Fruit fly (Drosophila melanogaster) whole organism, embryonic: ENCODE data around the gene Rip11.

Experiments used
- CG10209 ChIP-seq: fragments of 200-800 bp; sonication (Bioruptor generic); optimal IDR thresholded peaks from 3 replicates; lab custom pipeline; 2017; ENCODE audit warnings: missing biosample characterization, mild to moderate bottlenecking, missing genetic modification characterization, missing genetic modification reagents
- CG10321 ChIP-seq: fragments of 200-800 bp; sonication (Bioruptor generic); IDR thresholded peaks from 2 replicates; pipeline ENCODE4 v1.3.6; 2022; ENCODE audit warnings: missing biosample characterization, missing genetic modification characterization
- CG10366 ChIP-seq: fragments of 200-800 bp; sonication (Bioruptor generic); IDR thresholded peaks from 2 replicates; pipeline ENCODE4 v1.3.6; 2022; ENCODE audit warnings: missing biosample characterization, missing genetic modification characterization
- CG11398 ChIP-seq: fragments of 200-800 bp; sonication (Bioruptor generic); optimal IDR thresholded peaks from 2 replicates; lab custom pipeline; 2016; ENCODE audit warnings: missing biosample characterization, missing genetic modification characterization
- CG11723 ChIP-seq: fragments of 200-800 bp; sonication (Bioruptor generic); optimal IDR thresholded peaks from 2 replicates; lab custom pipeline; 2017; ENCODE audit warnings: missing biosample characterization, mild to moderate bottlenecking, missing genetic modification characterization
- CG12236 ChIP-seq: fragments of 200-800 bp; sonication (Bioruptor generic); optimal IDR thresholded peaks from 2 replicates; lab custom pipeline; 2016; ENCODE audit warnings: missing biosample characterization, missing genetic modification characterization
- CG14667 ChIP-seq: fragments of 200-800 bp; sonication (Bioruptor generic); IDR thresholded peaks from 2 replicates; pipeline ENCODE4 v1.3.6; 2022; ENCODE audit warnings: missing biosample characterization, missing genetic modification characterization
- CG16779 ChIP-seq: fragments of 200-800 bp; sonication (Bioruptor generic); IDR thresholded peaks from 2 replicates; pipeline ENCODE4 v1.3.6; 2022; ENCODE audit warnings: missing biosample characterization, missing genetic modification characterization
- CG16813 ChIP-seq: fragments of 200-800 bp; sonication (Bioruptor generic); IDR thresholded peaks from 3 replicates; pipeline ENCODE4 v1.3.6; 2022; ENCODE audit warnings: missing biosample characterization, missing genetic modification characterization; ENCODE audit not compliant: partially characterized antibody
- CG17328 ChIP-seq: fragments of 200-800 bp; sonication (Bioruptor generic); IDR thresholded peaks from 2 replicates; pipeline ENCODE4 v1.3.6; 2022; ENCODE audit warnings: missing biosample characterization, missing genetic modification characterization
- CG18599 ChIP-seq: fragments of 200-800 bp; sonication (Bioruptor generic); optimal IDR thresholded peaks from 3 replicates; lab custom pipeline; 2017; ENCODE audit warnings: missing biosample characterization, missing genetic modification characterization, mild to moderate bottlenecking, moderate library complexity, missing genetic modification reagents
- CG2678 ChIP-seq: fragments of 200-800 bp; sonication (Bioruptor generic); optimal IDR thresholded peaks from 3 replicates; lab custom pipeline; 2019; ENCODE audit warnings: missing biosample characterization, mild to moderate bottlenecking, missing genetic modification characterization, moderate library complexity
- CG30431 ChIP-seq: fragments of 200-800 bp; sonication (Bioruptor generic); optimal IDR thresholded peaks from 2 replicates; lab custom pipeline; 2017; ENCODE audit warnings: missing biosample characterization, missing genetic modification characterization
- CG31224 ChIP-seq: fragments of 200-800 bp; sonication (Bioruptor generic); IDR thresholded peaks from 2 replicates; pipeline ENCODE4 v1.3.6; 2022; ENCODE audit warnings: missing biosample characterization, missing genetic modification characterization
- CG3726 ChIP-seq: fragments of 200-800 bp; sonication (Bioruptor generic); IDR thresholded peaks from 3 replicates; pipeline ENCODE4, ENCODE4 v1.3.6; 2022; ENCODE audit warnings: missing biosample characterization, missing genetic modification characterization
- CG5953 ChIP-seq: fragments of 200-800 bp; sonication (Bioruptor generic); IDR thresholded peaks from 2 replicates; pipeline ENCODE4 v1.3.6; 2022; ENCODE audit warnings: missing biosample characterization, missing genetic modification characterization
- CG6813 ChIP-seq: fragments of 200-800 bp; sonication (Bioruptor generic); optimal IDR thresholded peaks from 2 replicates; lab custom pipeline; 2017; ENCODE audit warnings: missing biosample characterization, missing genetic modification characterization, mild to moderate bottlenecking, moderate library complexity, missing genetic modification reagents
- CG6854 ChIP-seq: fragments of 200-800 bp; sonication (Bioruptor generic); optimal IDR thresholded peaks from 3 replicates; lab custom pipeline; 2017; ENCODE audit warnings: missing biosample characterization, mild to moderate bottlenecking, missing genetic modification characterization
- CG7271 ChIP-seq: fragments of 200-800 bp; sonication (Bioruptor generic); optimal IDR thresholded peaks from 2 replicates; lab custom pipeline; 2018; ENCODE audit warnings: missing biosample characterization, mild to moderate bottlenecking, missing genetic modification characterization, moderate library complexity
- CG7839 ChIP-seq: fragments of 200-800 bp; sonication (Bioruptor generic); optimal IDR thresholded peaks from 3 replicates; lab custom pipeline; 2018; ENCODE audit warnings: missing biosample characterization, mild to moderate bottlenecking, missing genetic modification characterization, moderate library complexity
- CG8359 ChIP-seq: fragments of 200-800 bp; sonication (Bioruptor generic); optimal IDR thresholded peaks from 2 replicates; lab custom pipeline; 2017; ENCODE audit warnings: missing biosample characterization, mild to moderate bottlenecking, missing genetic modification characterization, borderline replicate concordance
- CG9797 ChIP-seq: fragments of 200-800 bp; sonication (Bioruptor generic); optimal IDR thresholded peaks from 3 replicates; lab custom pipeline; 2018; ENCODE audit warnings: missing biosample characterization, mild to moderate bottlenecking, missing genetic modification characterization
- D19B ChIP-seq: fragments of 200-800 bp; sonication (Bioruptor generic); optimal IDR thresholded peaks from 2 replicates; lab custom pipeline; 2017; ENCODE audit warnings: missing biosample characterization, mild to moderate bottlenecking, missing genetic modification characterization
- Dip2 ChIP-seq: fragments of 200-800 bp; sonication (Bioruptor generic); IDR thresholded peaks from 2 replicates; pipeline ENCODE4 v1.3.6; 2022; ENCODE audit warnings: missing biosample characterization, missing genetic modification characterization
- Dip3 ChIP-seq: fragments of 200-800 bp; sonication (Bioruptor generic); optimal IDR thresholded peaks from 3 replicates; lab custom pipeline; 2016; ENCODE audit warnings: missing biosample characterization, missing genetic modification characterization
- Dp ChIP-seq: fragments of 200-800 bp; sonication (Bioruptor generic); optimal IDR thresholded peaks from 2 replicates; lab custom pipeline; 2018; ENCODE audit warnings: missing biosample characterization, mild to moderate bottlenecking, missing genetic modification characterization, moderate library complexity
- Elba2 ChIP-seq: fragments of 200-800 bp; sonication (Bioruptor generic); optimal IDR thresholded peaks from 3 replicates; lab custom pipeline; 2016; ENCODE audit warnings: missing biosample characterization, missing genetic modification characterization
- HHEX ChIP-seq: fragments of 200-800 bp; sonication (Bioruptor generic); optimal IDR thresholded peaks from 3 replicates; lab custom pipeline; 2017; ENCODE audit warnings: missing biosample characterization, mild to moderate bottlenecking, missing genetic modification characterization, missing genetic modification reagents
- HmgD ChIP-seq: fragments of 200-800 bp; sonication (Bioruptor generic); optimal IDR thresholded peaks from 3 replicates; lab custom pipeline; 2016; ENCODE audit warnings: missing biosample characterization, missing genetic modification characterization
- Mes4 ChIP-seq: fragments of 200-800 bp; sonication (Bioruptor generic); optimal IDR thresholded peaks from 2 replicates; lab custom pipeline; 2016; ENCODE audit warnings: missing biosample characterization, missing genetic modification characterization
- NFAT ChIP-seq: fragments of 200-800 bp; sonication (Bioruptor generic); IDR thresholded peaks from 2 replicates; pipeline ENCODE4 v1.3.6; 2022; ENCODE audit warnings: missing biosample characterization, missing genetic modification characterization
- Nf-YC ChIP-seq: fragments of 200-800 bp; optimal IDR thresholded peaks from 3 replicates; lab custom pipeline; 2019; ENCODE audit warnings: missing biosample characterization, mild to moderate bottlenecking, missing genetic modification characterization, moderate library complexity
- Ptx1 ChIP-seq: fragments of 200-800 bp; sonication (Bioruptor generic); IDR thresholded peaks from 2 replicates; pipeline ENCODE4 v1.3.6; 2022; ENCODE audit warnings: missing biosample characterization, missing genetic modification characterization
- Sox102F ChIP-seq: fragments of 200-800 bp; sonication (Bioruptor generic); optimal IDR thresholded peaks from 2 replicates; lab custom pipeline; 2018; ENCODE audit warnings: missing biosample characterization, mild to moderate bottlenecking, missing genetic modification characterization, moderate library complexity
- Ssrp ChIP-seq: fragments of 200-800 bp; sonication (Bioruptor generic); optimal IDR thresholded peaks from 2 replicates; lab custom pipeline; 2018; ENCODE audit warnings: missing biosample characterization, mild to moderate bottlenecking, missing genetic modification characterization, moderate library complexity
- bowl ChIP-seq: fragments of 200-800 bp; sonication (Bioruptor generic); IDR thresholded peaks from 2 replicates; pipeline ENCODE4 v1.3.6; 2022; ENCODE audit warnings: missing biosample characterization, missing genetic modification characterization
- br ChIP-seq: fragments of >200 bp; optimal IDR thresholded peaks from 2 replicates; lab custom pipeline; 2017
- ci ChIP-seq: fragments of 200-800 bp; sonication (Bioruptor generic); IDR thresholded peaks from 3 replicates; pipeline ENCODE4 v1.3.6; 2022; ENCODE audit warnings: missing biosample characterization, missing genetic modification characterization
- corto ChIP-seq: fragments of 200-800 bp; sonication (Bioruptor generic); optimal IDR thresholded peaks from 2 replicates; lab custom pipeline; 2016; ENCODE audit warnings: missing biosample characterization, mild to moderate bottlenecking, missing genetic modification characterization, moderate library complexity
- fd102C ChIP-seq: fragments of 200-800 bp; sonication (Bioruptor generic); optimal IDR thresholded peaks from 2 replicates; lab custom pipeline; 2018; ENCODE audit warnings: missing biosample characterization, mild to moderate bottlenecking, missing genetic modification characterization, moderate library complexity
- gcm2 ChIP-seq: fragments of 200-800 bp; sonication (Bioruptor generic); optimal IDR thresholded peaks from 2 replicates; lab custom pipeline; 2016; ENCODE audit warnings: missing biosample characterization, missing genetic modification characterization
- grau ChIP-seq: fragments of 200-800 bp; optimal IDR thresholded peaks from 3 replicates; lab custom pipeline; 2019; ENCODE audit warnings: missing biosample characterization, mild to moderate bottlenecking, missing genetic modification characterization, moderate library complexity
- gsb ChIP-seq: fragments of 200-800 bp; sonication (Bioruptor generic); IDR thresholded peaks from 2 replicates; pipeline ENCODE4 v1.3.6; 2022; ENCODE audit warnings: missing biosample characterization, missing genetic modification characterization
- lab ChIP-seq: fragments of 200-800 bp; sonication (Bioruptor generic); optimal IDR thresholded peaks from 3 replicates; lab custom pipeline; 2017; ENCODE audit warnings: missing biosample characterization, missing genetic modification characterization, mild to moderate bottlenecking, moderate library complexity, missing genetic modification reagents
- lbe ChIP-seq: fragments of 200-800 bp; sonication (Bioruptor generic); optimal IDR thresholded peaks from 2 replicates; lab custom pipeline; 2016; ENCODE audit warnings: missing biosample characterization, mild to moderate bottlenecking, missing genetic modification characterization
- pho ChIP-seq: fragments of 200-800 bp; sonication (Bioruptor generic); optimal IDR thresholded peaks from 2 replicates; lab custom pipeline; 2016; ENCODE audit warnings: missing biosample characterization, missing genetic modification characterization
- sd ChIP-seq: fragments of 200-800 bp; sonication (Bioruptor generic); optimal IDR thresholded peaks from 3 replicates; lab custom pipeline; 2018; ENCODE audit warnings: missing biosample characterization, mild to moderate bottlenecking, missing genetic modification characterization, moderate library complexity
- sim ChIP-seq: fragments of 200-800 bp; sonication (Bioruptor generic); IDR thresholded peaks from 2 replicates; pipeline ENCODE4 v1.3.6; 2022; ENCODE audit warnings: missing biosample characterization, missing genetic modification characterization
- sug ChIP-seq: fragments of 200-800 bp; optimal IDR thresholded peaks from 2 replicates; lab custom pipeline; 2019; ENCODE audit warnings: missing biosample characterization, mild to moderate bottlenecking, missing genetic modification characterization, moderate library complexity
- trem ChIP-seq: fragments of 200-800 bp; optimal IDR thresholded peaks from 3 replicates; lab custom pipeline; 2019; ENCODE audit warnings: missing biosample characterization, mild to moderate bottlenecking, missing genetic modification characterization, moderate library complexity
- vnd ChIP-seq: fragments of 200-800 bp; sonication (Bioruptor generic); IDR thresholded peaks from 3 replicates; pipeline ENCODE4 v1.3.6; 2022; ENCODE audit warnings: missing biosample characterization, missing genetic modification characterization; ENCODE audit not compliant: partially characterized antibody

The Rip11 gene

DNA sequence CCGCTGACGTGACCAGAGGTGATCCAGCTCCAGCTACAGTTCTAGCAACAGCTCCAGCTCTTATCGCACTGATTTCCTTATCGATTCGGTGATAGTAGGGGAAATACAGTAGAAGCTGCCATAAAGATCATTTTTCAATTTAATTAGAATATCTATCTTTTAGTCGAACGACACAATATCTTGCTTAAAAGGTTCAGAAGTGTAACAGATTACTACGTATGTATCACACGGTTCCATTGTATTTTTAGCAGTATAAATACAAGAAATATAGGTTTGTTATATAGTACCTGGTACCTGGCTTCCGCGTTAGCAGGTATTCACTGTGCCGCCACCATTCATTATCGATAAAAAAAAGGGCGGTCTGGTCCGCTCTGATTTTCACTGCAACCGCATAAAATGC, 2.6 kb downstream of the Rip11 start (continued):
- peak; percentile 47 for TF ChIP-seq CG10321 (GFP tag; lab: Robert Waterston, UW)
- TF ChIP-seq gcm2 (GFP tag; lab: Kevin White, UChicago), result no peak
- TF ChIP-seq D19B (GFP tag; lab: Kevin White, UChicago), result peak; percentile 58
- TF ChIP-seq corto (GFP tag; lab: Kevin White, UChicago), result no peak
- peak; percentile 88 for TF ChIP-seq ci (GFP tag; lab: Robert Waterston, UW)
- peak; percentile 68 for TF ChIP-seq Mes4 (GFP tag; lab: Kevin White, UChicago)
- peak; percentile 32 for TF ChIP-seq CG7271 (tag; lab: Kevin White, UChicago)
- peak; percentile 64 for TF ChIP-seq CG11723
- TF ChIP-seq CG10366 (GFP tag; lab: Robert Waterston, UW), result peak; percentile 80
- TF ChIP-seq lab (GFP tag; lab: Kevin White, UChicago), result peak; percentile 93
- TF ChIP-seq CG12236 (GFP tag; lab: Kevin White, UChicago), result no peak
- TF ChIP-seq gsb (GFP tag; lab: Robert Waterston, UW), result peak; percentile 61
- TF ChIP-seq HHEX (GFP tag; lab: Kevin White, UChicago), result peak; percentile 78
- peak; percentile 54 for TF ChIP-seq lbe (GFP tag; lab: Kevin White, UChicago)
- peak; percentile 71 for TF ChIP-seq CG6813 (GFP tag; lab: Kevin White, UChicago)
- no peak for TF ChIP-seq Dip2
- TF ChIP-seq Sox102F (GFP tag; lab: Kevin White, UChicago), result peak; percentile 89
- TF ChIP-seq CG30431 (GFP tag; lab: Kevin White, UChicago), result peak; percentile 39
- TF ChIP-seq CG17328 (GFP tag; lab: Robert Waterston, UW), result peak; percentile 66; the same call in 1 of the 2 replicates
- TF ChIP-seq CG11398 (GFP tag; lab: Kevin White, UChicago), result no peak
- TF ChIP-seq trem (tag; lab: Kevin White, UChicago), result peak; percentile 56
- peak; percentile 56 for TF ChIP-seq CG31224 (GFP tag; lab: Robert Waterston, UW)
- TF ChIP-seq vnd (GFP tag; lab: Robert Waterston, UW), result no peak
- no peak for TF ChIP-seq sd (tag; lab: Kevin White, UChicago)
- peak; percentile 58 for TF ChIP-seq CG7839 (tag; lab: Kevin White, UChicago)
- TF ChIP-seq CG16813 (GFP tag; lab: Robert Waterston, UW), result no peak
- TF ChIP-seq sug (tag; lab: Kevin White, UChicago), result peak; percentile 75
- TF ChIP-seq CG14667 (GFP tag; lab: Robert Waterston, UW), result peak; percentile 42; the same call in 1 of the 2 replicates
- TF ChIP-seq CG16779 (GFP tag; lab: Robert Waterston, UW), result no peak
- peak; percentile 71 for TF ChIP-seq pho
- TF ChIP-seq Nf-YC (tag; lab: Kevin White, UChicago), result peak; percentile 54
- peak; percentile 92 for TF ChIP-seq CG18599 (GFP tag; lab: Kevin White, UChicago)
- no peak for TF ChIP-seq fd102C (GFP tag; lab: Kevin White, UChicago)
- peak; percentile 20; the same call in 1 of the 2 replicates for TF ChIP-seq bowl (GFP tag; lab: Robert Waterston, UW)
- TF ChIP-seq HmgD (GFP tag; lab: Kevin White, UChicago), result peak; percentile 10
- no peak for TF ChIP-seq CG3726
- TF ChIP-seq grau (tag; lab: Kevin White, UChicago), result peak; percentile 97
- TF ChIP-seq Ptx1 (GFP tag; lab: Robert Waterston, UW), result peak; percentile 81
- peak; percentile 80 for TF ChIP-seq CG10209 (GFP tag; lab: Kevin White, UChicago)
- no peak for TF ChIP-seq CG9797 (GFP tag; lab: Kevin White, UChicago)
- peak; percentile 63 for TF ChIP-seq CG6854
- peak; percentile 92 for TF ChIP-seq CG2678 (tag; lab: Kevin White, UChicago)
- no peak for TF ChIP-seq br (lab: Kevin White, UChicago)
- TF ChIP-seq NFAT (GFP tag; lab: Robert Waterston, UW), result peak; percentile 36; the same call in 1 of the 2 replicates
- 0 out of 2 replicates have a peak, but pooled peaks have one; percentile 34 for TF ChIP-seq sim (GFP tag; lab: Robert Waterston, UW)
- peak; percentile 68 for TF ChIP-seq Dip3 (GFP tag; lab: Kevin White, UChicago)
- no peak for TF ChIP-seq Elba2 (GFP tag; lab: Kevin White, UChicago)
- peak; percentile 66; the same call in 1 of the 2 replicates for TF ChIP-seq CG5953 (GFP tag; lab: Robert Waterston, UW)
- peak; percentile 81 for TF ChIP-seq Ssrp (tag; lab: Kevin White, UChicago)
- no peak for TF ChIP-seq Dp (GFP tag; lab: Kevin White, UChicago)
- peak; percentile 62 for TF ChIP-seq CG8359 (GFP tag; lab: Kevin White, UChicago)
